Fruit fly (Drosophila melanogaster) whole organism, wandering third instar larva: Measurements from ENCODE around the gene stc.

ENCODE experiments used
- CG32264 ChIP-seq: fragments of 200-800 bp; sonication (Bioruptor generic); optimal IDR thresholded peaks from 2 replicates; lab custom pipeline; 2016; ENCODE audit warnings: missing biosample characterization, missing genetic modification characterization
- CG9705 ChIP-seq: fragments of 200-800 bp; sonication (Bioruptor generic); optimal IDR thresholded peaks from 2 replicates; lab custom pipeline; 2018; ENCODE audit warnings: missing biosample characterization, mild to moderate bottlenecking, missing genetic modification characterization
- CrebA ChIP-seq: fragments of 200-800 bp; sonication (Bioruptor generic); optimal IDR thresholded peaks from 2 replicates; lab custom pipeline; 2016; ENCODE audit warnings: missing biosample characterization, mild to moderate bottlenecking, missing genetic modification characterization, borderline replicate concordance
- Dfd ChIP-seq: fragments of >200 bp; optimal IDR thresholded peaks from 2 replicates; lab custom pipeline; 2017; ENCODE audit warnings: missing biosample characterization, missing genetic modification characterization
- Dif ChIP-seq: fragments of 200-275, 200-300 bp; sonication (Bioruptor generic); optimal IDR thresholded peaks from 2 replicates; lab custom pipeline; 2018; ENCODE audit warnings: missing biosample characterization, missing genetic modification characterization; ENCODE audit not compliant: partially characterized antibody
- GATAd ChIP-seq: sonication (Bioruptor generic); optimal IDR thresholded peaks from 2 replicates; lab custom pipeline; 2016; ENCODE audit warnings: missing biosample characterization, missing genetic modification characterization
- HLH106 ChIP-seq: fragments of 200-800 bp; optimal IDR thresholded peaks from 3 replicates; lab custom pipeline; 2019; ENCODE audit warnings: missing biosample characterization, mild to moderate bottlenecking, missing genetic modification characterization, moderate library complexity
- Hr78 ChIP-seq: fragments of >200 bp; optimal IDR thresholded peaks from 2 replicates; lab custom pipeline; 2017; ENCODE audit warnings: missing biosample characterization, missing genetic modification characterization
- Hr83 ChIP-seq: fragments of 200-300 bp; sonication (Bioruptor generic); optimal IDR thresholded peaks from 2 replicates; lab custom pipeline; 2016; ENCODE audit warnings: missing biosample characterization, mild to moderate bottlenecking, missing genetic modification characterization, moderate library complexity; ENCODE audit not compliant: poor library complexity, severe bottlenecking
- Jra ChIP-seq: sonication (Bioruptor generic); optimal IDR thresholded peaks from 2 replicates; lab custom pipeline; 2016; ENCODE audit warnings: missing biosample characterization, missing genetic modification characterization
- Mio ChIP-seq: sonication (Bioruptor generic); optimal IDR thresholded peaks from 2 replicates; lab custom pipeline; 2016; ENCODE audit warnings: missing biosample characterization, missing genetic modification characterization
- Myc ChIP-seq: fragments of >200 bp; optimal IDR thresholded peaks from 2 replicates; lab custom pipeline; 2017
- OdsH ChIP-seq: fragments of 200-800 bp; sonication (Bioruptor generic); optimal IDR thresholded peaks from 2 replicates; lab custom pipeline; 2016; ENCODE audit warnings: missing biosample characterization, mild to moderate bottlenecking, missing genetic modification characterization
- Rel ChIP-seq, 2 experiments: fragments of 200-800 bp; sonication (Bioruptor generic) in 1 of 2; optimal IDR thresholded peaks; 2 replicates in 1 of 2; 3 replicates in 1 of 2; lab custom pipeline; 2016 to 2019; ENCODE audit warnings: mild to moderate bottlenecking in 2 of 2, missing biosample characterization in 2 of 2, missing genetic modification characterization in 2 of 2, moderate library complexity in 1 of 2
- Sp1 ChIP-seq: fragments of 200-800 bp; sonication (Bioruptor generic); optimal IDR thresholded peaks from 3 replicates; lab custom pipeline; 2019; ENCODE audit warnings: missing biosample characterization, mild to moderate bottlenecking, missing genetic modification characterization, moderate library complexity
- br ChIP-seq: fragments of 200-800 bp; sonication (Bioruptor generic); optimal IDR thresholded peaks from 2 replicates; lab custom pipeline; 2016; ENCODE audit warnings: missing biosample characterization, missing genetic modification characterization
- brk ChIP-seq: fragments of 200-800 bp; sonication (Bioruptor generic); optimal IDR thresholded peaks from 2 replicates; lab custom pipeline; 2016; ENCODE audit warnings: missing biosample characterization, mild to moderate bottlenecking, missing genetic modification characterization
- dl ChIP-seq, 2 experiments: fragments of 175-275, 200-275 bp in 1 of 2; fragments of 200-275 bp in 1 of 2; sonication (Bioruptor generic); optimal IDR thresholded peaks; lab custom pipeline; 2018; ENCODE audit warnings: mild to moderate bottlenecking in 2 of 2, missing biosample characterization in 2 of 2, missing genetic modification characterization in 2 of 2, moderate library complexity in 2 of 2; ENCODE audit not compliant: partially characterized antibody in 2 of 2, insufficient read depth in 1 of 2
- ey ChIP-seq: fragments of 200-800 bp; sonication (Bioruptor generic); optimal IDR thresholded peaks from 2 replicates; lab custom pipeline; 2016; ENCODE audit warnings: missing biosample characterization, missing genetic modification characterization
- foxo ChIP-seq, 2 experiments: fragments of 200-800 bp; sonication (Bioruptor generic); optimal IDR thresholded peaks; 2 replicates in 1 of 2; 3 replicates in 1 of 2; lab custom pipeline; 2016 to 2017; ENCODE audit warnings: missing biosample characterization in 2 of 2, missing genetic modification characterization in 2 of 2
- fru ChIP-seq: fragments of 200-800 bp; sonication (Bioruptor generic); optimal IDR thresholded peaks from 3 replicates; lab custom pipeline; 2016; ENCODE audit warnings: missing biosample characterization, mild to moderate bottlenecking, missing genetic modification characterization
- h ChIP-seq: fragments of 200-800 bp; sonication (Bioruptor generic); optimal IDR thresholded peaks from 3 replicates; lab custom pipeline; 2016; ENCODE audit warnings: missing biosample characterization, mild to moderate bottlenecking, missing genetic modification characterization
- lola ChIP-seq: fragments of >200 bp; optimal IDR thresholded peaks from 2 replicates; lab custom pipeline; 2017; ENCODE audit warnings: missing biosample characterization, missing genetic modification characterization
- pan ChIP-seq: fragments of >200 bp; optimal IDR thresholded peaks from 2 replicates; lab custom pipeline; 2017
- psq ChIP-seq: fragments of 200-800 bp; sonication (Bioruptor generic); optimal IDR thresholded peaks from 3 replicates; lab custom pipeline; 2017; ENCODE audit warnings: missing biosample characterization, mild to moderate bottlenecking, missing genetic modification characterization, moderate library complexity
- rgr ChIP-seq: fragments of 200-800 bp; sonication (Bioruptor generic); optimal IDR thresholded peaks from 3 replicates; lab custom pipeline; 2016; ENCODE audit warnings: missing biosample characterization, mild to moderate bottlenecking, missing genetic modification characterization
- sage ChIP-seq: fragments of 200-800 bp; sonication (Bioruptor generic); optimal IDR thresholded peaks from 2 replicates; lab custom pipeline; 2016; ENCODE audit warnings: missing biosample characterization, mild to moderate bottlenecking, missing genetic modification characterization
- sv ChIP-seq: fragments of 200-800 bp; sonication (Bioruptor generic); optimal IDR thresholded peaks from 3 replicates; lab custom pipeline; 2016; ENCODE audit warnings: missing biosample characterization, missing genetic modification characterization
- tai ChIP-seq: sonication (Bioruptor generic); optimal IDR thresholded peaks from 2 replicates; lab custom pipeline; 2016; ENCODE audit warnings: missing biosample characterization, missing genetic modification characterization
- woc ChIP-seq: sonication (Bioruptor generic); optimal IDR thresholded peaks from 2 replicates; lab custom pipeline; 2016; ENCODE audit warnings: missing biosample characterization, mild to moderate bottlenecking, missing genetic modification characterization

stc gene

DNA sequence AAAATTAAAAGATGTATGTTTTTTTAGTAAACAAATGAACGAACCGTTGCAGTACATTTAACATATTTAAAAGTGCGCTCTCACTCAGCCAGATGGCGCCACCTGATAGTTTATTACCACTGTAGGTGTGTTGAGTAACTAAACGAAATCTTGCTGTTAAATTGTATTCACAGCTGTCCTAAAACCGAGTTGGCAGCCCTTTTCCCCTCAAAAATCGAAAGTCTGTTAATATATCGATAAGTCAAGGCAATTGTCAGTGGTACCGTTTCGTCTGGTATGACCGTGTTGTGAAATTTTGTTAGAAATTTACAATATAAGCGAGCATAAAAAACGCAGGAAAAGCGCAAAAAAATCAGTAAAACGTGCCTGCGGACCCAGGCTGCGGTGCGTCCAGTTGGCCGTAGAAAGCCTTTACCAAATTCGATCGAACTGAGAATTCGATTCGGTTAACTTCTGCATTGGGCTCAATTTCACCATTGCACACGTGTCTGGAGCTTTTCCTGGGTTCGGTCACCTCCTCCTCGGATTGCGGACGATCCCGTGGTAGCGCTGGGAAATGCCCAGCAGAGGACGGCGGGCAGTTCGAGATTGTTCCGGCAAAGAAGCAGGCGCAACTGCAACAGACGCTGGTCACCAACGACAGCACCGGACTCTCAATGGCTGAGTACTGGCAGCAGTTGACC is at the start of gene stc:
stc (plus strand) TSS at position 247 of the 683 bp plus-strand sequence.
- TF ChIP-seq OdsH = peak; percentile 12
- no peak for TF ChIP-seq psq
- peak; percentile 44 for TF ChIP-seq h
- TF ChIP-seq CrebA (GFP tag; lab: Kevin White, UChicago) = peak; percentile 14
- TF ChIP-seq sv = peak; percentile 45
- peak; percentile 38 for TF ChIP-seq fru (GFP tag; lab: Kevin White, UChicago)
- TF ChIP-seq Jra (GFP tag; lab: Kevin White, UChicago) = no peak
- TF ChIP-seq Rel (GFP tag; optimal IDR thresholded peaks at IDR 0.05; lab: Kevin White, UChicago) = no peak
- no peak for TF ChIP-seq Rel (tag; optimal IDR thresholded peaks at IDR 0.05; lab: Kevin White, UChicago)
- TF ChIP-seq Hr78 (GFP tag; lab: Kevin White, UChicago) = no peak
- peak; percentile 17 for TF ChIP-seq CG32264
- TF ChIP-seq Mio (GFP tag; lab: Kevin White, UChicago) = no peak
- peak; percentile 36 for TF ChIP-seq br (GFP tag; lab: Kevin White, UChicago)
- TF ChIP-seq ey = peak; percentile 28
- peak; percentile 47 for TF ChIP-seq Hr83 (GFP tag; lab: Kevin White, UChicago)
- peak; percentile 14 for TF ChIP-seq sage (GFP tag; lab: Kevin White, UChicago)
- TF ChIP-seq foxo (GFP tag; optimal IDR thresholded peaks at IDR 0.05; lab: Kevin White, UChicago) = peak in 1 of 2 experiments; percentile 39
- peak; percentile 58 for TF ChIP-seq rgr (GFP tag; lab: Kevin White, UChicago)
- TF ChIP-seq Myc (lab: Kevin White, UChicago) = peak; percentile 41
- TF ChIP-seq, all 38 proteins: peak for 13

- TF ChIP-seq Dif (GFP tag; lab: Kevin White, UChicago) (no peak), Jra (GFP tag; lab: Kevin White, UChicago) (no peak), dl (GFP tag; optimal IDR thresholded peaks at IDR 0.05; lab: Kevin White, UChicago; ENCODE audit: insufficient read depth in 1 of 2, partially characterized antibody in 2 of 2) (no peak)
Observed at dm6 chr2L:15065663-15066062, 47.6 kb upstream of the stc start.

dm6 chr2L:15066141-15066540 is 47.1 kb upstream of the stc start:
- TF ChIP-seq Hr78 (GFP tag; lab: Kevin White, UChicago) (no peak), OdsH (no peak), tai (GFP tag; lab: Kevin White, UChicago) (no peak), Sp1 (GFP tag; lab: Kevin White, UChicago) (no peak), rgr (GFP tag; lab: Kevin White, UChicago) (no peak), h (no peak), brk (GFP tag; lab: Kevin White, UChicago) (no peak), woc (GFP tag; lab: Kevin White, UChicago) (no peak), Jra (GFP tag; lab: Kevin White, UChicago) (no peak), pan (lab: Kevin White, UChicago) (no peak), CrebA (GFP tag; lab: Kevin White, UChicago) (no peak), Dfd (no peak)
- TF ChIP-seq, all 38 proteins: peak for 0

dm6 chr2L:15067832-15068231 is 45.4 kb upstream of the stc start:
- no peak for TF ChIP-seq lola (GFP tag; lab: Kevin White, UChicago)
- peak; percentile 65 for TF ChIP-seq Hr83 (GFP tag; lab: Kevin White, UChicago)
- TF ChIP-seq sv = no peak
- no peak for TF ChIP-seq Dfd
- peak; percentile 63 for TF ChIP-seq brk (GFP tag; lab: Kevin White, UChicago)
- no peak for TF ChIP-seq GATAd
- no peak for TF ChIP-seq Dif (GFP tag; lab: Kevin White, UChicago)
- TF ChIP-seq br (GFP tag; lab: Kevin White, UChicago) = no peak
- peak; percentile 9 for TF ChIP-seq OdsH
- TF ChIP-seq woc (GFP tag; lab: Kevin White, UChicago) = no peak
- peak; percentile 19 for TF ChIP-seq h
- TF ChIP-seq tai (GFP tag; lab: Kevin White, UChicago) = peak; percentile 28
- TF ChIP-seq HLH106 = peak; percentile 24
- TF ChIP-seq sage (GFP tag; lab: Kevin White, UChicago) = no peak
- peak; percentile 42 for TF ChIP-seq psq
- TF ChIP-seq Mio (GFP tag; lab: Kevin White, UChicago) = no peak
- no peak for TF ChIP-seq CrebA (GFP tag; lab: Kevin White, UChicago)
- TF ChIP-seq CG9705 (GFP tag; lab: Kevin White, UChicago) = no peak
- TF ChIP-seq Myc (lab: Kevin White, UChicago) = peak; percentile 76
